Worm (Caenorhabditis elegans) whole organism, mixed stage, embryonic: ENCODE data around the gene VW02B12L.2.

Experiments
- elt-3 ChIP-seq: fragments of 150-350 bp; optimal IDR thresholded peaks from 2 replicates; lab custom pipeline; 2014; ENCODE audit warnings: missing biosample characterization, missing genetic modification characterization
- mab-5 ChIP-seq: fragments of 150-350 bp; optimal IDR thresholded peaks from 2 replicates; lab custom pipeline; 2014; ENCODE audit warnings: missing biosample characterization, missing genetic modification characterization
- nhr-12 ChIP-seq: fragments of 150-350 bp; optimal IDR thresholded peaks from 2 replicates; lab custom pipeline; 2014; ENCODE audit warnings: missing biosample characterization, missing genetic modification characterization
- nhr-237 ChIP-seq: fragments of 150-350 bp; optimal IDR thresholded peaks from 2 replicates; lab custom pipeline; 2014; ENCODE audit warnings: missing biosample characterization, missing genetic modification characterization
- nhr-28 ChIP-seq: fragments of 150-350 bp; optimal IDR thresholded peaks from 2 replicates; lab custom pipeline; 2014; ENCODE audit warnings: missing biosample characterization, missing genetic modification characterization
- nhr-76 ChIP-seq: sonication (generic microtip); optimal IDR thresholded peaks from 2 replicates; lab custom pipeline; 2017; ENCODE audit warnings: missing biosample characterization, missing genetic modification characterization
- sptf-1 ChIP-seq: sonication (generic microtip); optimal IDR thresholded peaks from 2 replicates; lab custom pipeline; 2017; ENCODE audit warnings: mild to moderate bottlenecking, missing genetic modification characterization, moderate library complexity, missing compliant biosample characterization
- unc-39 ChIP-seq: fragments of 150-350 bp; optimal IDR thresholded peaks from 2 replicates; lab custom pipeline; 2014; ENCODE audit warnings: missing biosample characterization, missing genetic modification characterization
- unc-62 ChIP-seq: fragments of 150-350 bp; optimal IDR thresholded peaks from 2 replicates; lab custom pipeline; 2014; ENCODE audit warnings: missing biosample characterization, missing genetic modification reagents, missing genetic modification characterization
- zip-8 ChIP-seq: fragments of 150-350 bp; optimal IDR thresholded peaks from 2 replicates; lab custom pipeline; 2014; ENCODE audit warnings: missing biosample characterization, missing genetic modification characterization
- ztf-11 ChIP-seq: fragments of 150-350 bp; optimal IDR thresholded peaks from 2 replicates; lab custom pipeline; 2014; ENCODE audit warnings: missing biosample characterization, missing genetic modification characterization

DNA sequence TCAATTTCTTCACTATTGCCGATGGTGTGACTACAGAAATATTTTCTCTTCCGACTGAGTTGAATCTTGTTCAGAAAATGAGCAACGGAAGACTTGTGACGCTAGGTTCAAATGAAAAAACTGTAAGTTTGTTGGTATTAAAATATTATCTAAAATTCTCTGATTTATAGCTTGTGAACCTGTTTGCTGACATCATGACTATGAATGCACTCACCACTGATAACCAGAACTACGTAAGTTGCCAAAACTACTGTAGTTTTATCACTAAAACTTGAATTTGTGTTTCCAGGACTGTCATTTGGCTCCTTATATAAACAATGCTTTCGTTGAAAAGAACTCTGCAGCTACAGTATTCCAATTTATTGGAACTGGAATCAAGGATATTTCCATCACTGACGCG lies 11.5 kb downstream of the VW02B12L.2 start:
- no peak for TF ChIP-seq zip-8 (tag; lab: Kevin White, UChicago)
- TF ChIP-seq ztf-11 (tag; lab: Kevin White, UChicago), result no peak
- no peak for TF ChIP-seq unc-39 (tag; lab: Kevin White, UChicago)
- TF ChIP-seq nhr-237 (tag; lab: Kevin White, UChicago), result no peak
- no peak for TF ChIP-seq elt-3 (tag; lab: Kevin White, UChicago)
- no peak for TF ChIP-seq unc-62
- TF ChIP-seq nhr-12 (tag; lab: Kevin White, UChicago), result no peak
- TF ChIP-seq mab-5 (tag; lab: Kevin White, UChicago), result no peak
- no peak for TF ChIP-seq nhr-28 (tag; lab: Kevin White, UChicago)
- no peak for TF ChIP-seq sptf-1 (tag; lab: Kevin White, UChicago)
- no peak for TF ChIP-seq nhr-76 (tag; lab: Kevin White, UChicago)
